Fruit fly (Drosophila melanogaster) whole organism, prepupa: Measurements from ENCODE around the gene Snmp1.
A peak's percentile ranks its signal among the peaks of the same experiment; 100 is the strongest.

Experiments
- Blimp-1 ChIP-seq: fragments of 200-800 bp; sonication (Bioruptor generic); optimal IDR thresholded peaks from 3 replicates; lab custom pipeline; 2017; ENCODE audit warnings: missing biosample characterization, missing genetic modification characterization, mild to moderate bottlenecking, moderate library complexity, missing genetic modification reagents
- CG10631 ChIP-seq: fragments of 200-800 bp; sonication (Bioruptor generic); optimal IDR thresholded peaks from 2 replicates; lab custom pipeline; 2016; ENCODE audit warnings: missing biosample characterization, missing genetic modification characterization
- CG10669 ChIP-seq: fragments of 200-800 bp; sonication (Bioruptor generic); optimal IDR thresholded peaks from 3 replicates; lab custom pipeline; 2018; ENCODE audit warnings: missing biosample characterization, mild to moderate bottlenecking, missing genetic modification characterization, moderate library complexity
- CG11902 ChIP-seq: fragments of 200-800 bp; sonication (Bioruptor generic); optimal IDR thresholded peaks from 3 replicates; lab custom pipeline; 2016; ENCODE audit warnings: missing biosample characterization, missing genetic modification characterization
- CG3032 ChIP-seq: fragments of 200-800 bp; optimal IDR thresholded peaks from 2 replicates; lab custom pipeline; 2019; ENCODE audit warnings: missing biosample characterization, mild to moderate bottlenecking, missing genetic modification characterization, moderate library complexity
- CG31627 ChIP-seq: fragments of 200-800 bp; sonication (Bioruptor generic); optimal IDR thresholded peaks from 3 replicates; lab custom pipeline; 2016; ENCODE audit warnings: missing biosample characterization, missing genetic modification characterization
- CG32006 ChIP-seq: fragments of 200-800 bp; sonication (Bioruptor generic); optimal IDR thresholded peaks from 3 replicates; lab custom pipeline; 2017; ENCODE audit warnings: missing biosample characterization, mild to moderate bottlenecking, missing genetic modification characterization
- CG34406 ChIP-seq: fragments of 200-800 bp; sonication (Bioruptor generic); optimal IDR thresholded peaks from 3 replicates; lab custom pipeline; 2016; ENCODE audit warnings: missing biosample characterization, missing genetic modification characterization
- CG3919 ChIP-seq: fragments of 200-800 bp; sonication (Bioruptor generic); optimal IDR thresholded peaks from 3 replicates; lab custom pipeline; 2016; ENCODE audit warnings: missing biosample characterization, missing genetic modification characterization
- CG4318 ChIP-seq: fragments of 200-800 bp; sonication (Bioruptor generic); optimal IDR thresholded peaks from 3 replicates; lab custom pipeline; 2017; ENCODE audit warnings: missing biosample characterization, mild to moderate bottlenecking, missing genetic modification characterization
- CG6163 ChIP-seq: fragments of 200-800 bp; sonication (Bioruptor generic); IDR thresholded peaks from 3 replicates; pipeline ENCODE4 v1.3.6; 2022; ENCODE audit warnings: missing biosample characterization, missing genetic modification characterization
- CG6808 ChIP-seq: fragments of 200-800 bp; sonication (Bioruptor generic); optimal IDR thresholded peaks from 3 replicates; lab custom pipeline; 2017; ENCODE audit warnings: missing biosample characterization, missing genetic modification characterization, mild to moderate bottlenecking, moderate library complexity, missing genetic modification reagents
- CG6854 ChIP-seq: fragments of 200-800 bp; sonication (Bioruptor generic); optimal IDR thresholded peaks from 2 replicates; lab custom pipeline; 2017; ENCODE audit warnings: missing biosample characterization, mild to moderate bottlenecking, missing genetic modification characterization
- CG7368 ChIP-seq: fragments of 200-800 bp; sonication (Bioruptor generic); optimal IDR thresholded peaks from 3 replicates; lab custom pipeline; 2016; ENCODE audit warnings: missing biosample characterization, missing genetic modification characterization
- CG8319 ChIP-seq: fragments of 200-800 bp; sonication (Bioruptor generic); optimal IDR thresholded peaks from 3 replicates; lab custom pipeline; 2016; ENCODE audit warnings: missing biosample characterization, missing genetic modification characterization
- CG9139 ChIP-seq: fragments of 200-800 bp; sonication (Bioruptor generic); optimal IDR thresholded peaks from 3 replicates; lab custom pipeline; 2017; ENCODE audit warnings: missing biosample characterization, mild to moderate bottlenecking, missing genetic modification characterization
- Eip75B ChIP-seq: fragments of 200-800 bp; sonication (Bioruptor generic); optimal IDR thresholded peaks from 3 replicates; lab custom pipeline; 2016; ENCODE audit warnings: missing biosample characterization, missing genetic modification characterization
- Eip78C ChIP-seq: fragments of 200-800 bp; sonication (Bioruptor generic); peaks from one replicate; lab custom pipeline; 2016; ENCODE audit warnings: missing biosample characterization, missing genetic modification characterization
- Eip93F ChIP-seq: fragments of 200-800 bp; sonication (Bioruptor generic); optimal IDR thresholded peaks from 2 replicates; lab custom pipeline; 2016; ENCODE audit warnings: missing biosample characterization, mild to moderate bottlenecking, missing genetic modification characterization
- Ets21C ChIP-seq: fragments of 200-800 bp; sonication (Bioruptor generic); optimal IDR thresholded peaks from 3 replicates; lab custom pipeline; 2016; ENCODE audit warnings: missing biosample characterization, missing genetic modification characterization
- Ets96B ChIP-seq: fragments of 200-800 bp; optimal IDR thresholded peaks from 2 replicates; lab custom pipeline; 2019; ENCODE audit warnings: missing biosample characterization, mild to moderate bottlenecking, missing genetic modification characterization, moderate library complexity
- Gug ChIP-seq: fragments of 200-800 bp; sonication (Bioruptor generic); IDR thresholded peaks from 2 replicates; pipeline ENCODE4 v1.3.6; 2022; ENCODE audit warnings: missing biosample characterization, missing genetic modification characterization
- Hr38 ChIP-seq: sonication (Bioruptor generic); optimal IDR thresholded peaks from 2 replicates; lab custom pipeline; 2016; ENCODE audit warnings: missing biosample characterization, missing genetic modification characterization
- Hr39 ChIP-seq: fragments of 200-800 bp; sonication (Bioruptor generic); optimal IDR thresholded peaks from 2 replicates; lab custom pipeline; 2016; ENCODE audit warnings: missing biosample characterization, missing genetic modification characterization
- Hr4 ChIP-seq: fragments of 200-800 bp; sonication (Bioruptor generic); optimal IDR thresholded peaks from 3 replicates; lab custom pipeline; 2016; ENCODE audit warnings: missing biosample characterization, missing genetic modification characterization
- Lpt ChIP-seq: fragments of 200-800 bp; sonication (Bioruptor generic); optimal IDR thresholded peaks from 3 replicates; lab custom pipeline; 2016; ENCODE audit warnings: missing biosample characterization, missing genetic modification characterization
- Met ChIP-seq: fragments of 200-800 bp; sonication (Bioruptor generic); optimal IDR thresholded peaks from 3 replicates; lab custom pipeline; 2016; ENCODE audit warnings: missing biosample characterization, missing genetic modification characterization
- OdsH ChIP-seq: fragments of 200-800 bp; sonication (Bioruptor generic); optimal IDR thresholded peaks from 3 replicates; lab custom pipeline; 2016; ENCODE audit warnings: missing biosample characterization, missing genetic modification characterization
- Smox ChIP-seq: fragments of 200-800 bp; sonication (Bioruptor generic); optimal IDR thresholded peaks from 3 replicates; lab custom pipeline; 2016; ENCODE audit warnings: missing biosample characterization, missing genetic modification characterization
- Sox102F ChIP-seq: fragments of 200-800 bp; sonication (Bioruptor generic); optimal IDR thresholded peaks from 2 replicates; lab custom pipeline; 2016; ENCODE audit warnings: missing biosample characterization, mild to moderate bottlenecking, missing genetic modification characterization
- Sox14 ChIP-seq: fragments of 200-800 bp; sonication (Bioruptor generic); optimal IDR thresholded peaks from 3 replicates; lab custom pipeline; 2016; ENCODE audit warnings: missing biosample characterization, missing genetic modification characterization
- Sox15 ChIP-seq: fragments of 200-800 bp; sonication (Bioruptor generic); optimal IDR thresholded peaks from 3 replicates; lab custom pipeline; 2016; ENCODE audit warnings: missing biosample characterization, missing genetic modification characterization
- achi ChIP-seq: fragments of 200-800 bp; sonication (Bioruptor generic); optimal IDR thresholded peaks from 3 replicates; lab custom pipeline; 2016; ENCODE audit warnings: missing biosample characterization, missing genetic modification characterization
- acj6 ChIP-seq: fragments of 200-800 bp; sonication (Bioruptor generic); optimal IDR thresholded peaks from 3 replicates; lab custom pipeline; 2016; ENCODE audit warnings: missing biosample characterization, missing genetic modification characterization
- dac ChIP-seq: fragments of 200-800 bp; sonication (Bioruptor generic); optimal IDR thresholded peaks from 2 replicates; lab custom pipeline; 2017; ENCODE audit warnings: missing biosample characterization, mild to moderate bottlenecking, missing genetic modification characterization
- dsx ChIP-seq: fragments of 200-800 bp; optimal IDR thresholded peaks from 3 replicates; lab custom pipeline; 2019; ENCODE audit warnings: missing biosample characterization, mild to moderate bottlenecking, missing genetic modification characterization, moderate library complexity; ENCODE audit not compliant: poor library complexity, severe bottlenecking
- eg ChIP-seq: fragments of 200-800 bp; sonication (Bioruptor generic); IDR thresholded peaks from 3 replicates; pipeline ENCODE4 v1.3.6; 2022; ENCODE audit warnings: missing biosample characterization, missing genetic modification characterization
- esn ChIP-seq: fragments of 200-800 bp; sonication (Bioruptor generic); optimal IDR thresholded peaks from 2 replicates; lab custom pipeline; 2016; ENCODE audit warnings: missing biosample characterization, mild to moderate bottlenecking, missing genetic modification characterization, moderate library complexity
- fkh ChIP-seq: fragments of 200-800 bp; sonication (Bioruptor generic); optimal IDR thresholded peaks from 3 replicates; lab custom pipeline; 2017; ENCODE audit warnings: missing biosample characterization, mild to moderate bottlenecking, missing genetic modification characterization, moderate library complexity
- lz ChIP-seq: fragments of 200-800 bp; sonication (Bioruptor generic); optimal IDR thresholded peaks from 3 replicates; lab custom pipeline; 2016; ENCODE audit warnings: missing biosample characterization, missing genetic modification characterization
- net ChIP-seq: fragments of 200-800 bp; sonication (Bioruptor generic); optimal IDR thresholded peaks from 3 replicates; lab custom pipeline; 2016; ENCODE audit warnings: missing biosample characterization, missing genetic modification characterization
- pdm3 ChIP-seq: fragments of 200-800 bp; sonication (Bioruptor generic); optimal IDR thresholded peaks from 3 replicates; lab custom pipeline; 2016; ENCODE audit warnings: missing biosample characterization, missing genetic modification characterization
- salr ChIP-seq, 2 experiments: fragments of 200-800 bp; sonication (Bioruptor generic); optimal IDR thresholded peaks; 3 replicates each; lab custom pipeline; 2016 to 2018; ENCODE audit warnings: missing biosample characterization in 2 of 2, missing genetic modification characterization in 2 of 2, mild to moderate bottlenecking in 1 of 2
- spab ChIP-seq: fragments of 200-800 bp; sonication (Bioruptor generic); optimal IDR thresholded peaks from 2 replicates; lab custom pipeline; 2017; ENCODE audit warnings: missing biosample characterization, mild to moderate bottlenecking, missing genetic modification characterization, missing genetic modification reagents
- ss ChIP-seq, 2 experiments: fragments of 200-800 bp; sonication (Bioruptor generic); optimal IDR thresholded peaks; 2 replicates in 1 of 2; 3 replicates in 1 of 2; lab custom pipeline; 2017 to 2018; ENCODE audit warnings: mild to moderate bottlenecking in 2 of 2, missing biosample characterization in 2 of 2, missing genetic modification characterization in 2 of 2, moderate library complexity in 1 of 2
- svp ChIP-seq: fragments of 200-800 bp; sonication (Bioruptor generic); peaks from one replicate; lab custom pipeline; 2016; ENCODE audit warnings: missing biosample characterization, missing genetic modification characterization
- vri ChIP-seq: fragments of 200-800 bp; sonication (Bioruptor generic); optimal IDR thresholded peaks from 3 replicates; lab custom pipeline; 2016; ENCODE audit warnings: missing biosample characterization, mild to moderate bottlenecking, missing genetic modification characterization

Snmp1 gene

dm6 chr3R:21199953-21200368, 32.0 kb upstream of the Snmp1 start (continued):
- peak; percentile 76 for TF ChIP-seq achi
- no peak for TF ChIP-seq CG9139
- TF ChIP-seq CG6163 (GFP tag; lab: Robert Waterston, UW) = peak; percentile 40; the same call in 1 of the 3 replicates
- peak; percentile 93 for TF ChIP-seq svp (GFP tag; lab: Kevin White, UChicago)
- TF ChIP-seq CG6854 (GFP tag; lab: Kevin White, UChicago) = no peak
- peak; percentile 67 for TF ChIP-seq CG4318
- peak; percentile 25 for TF ChIP-seq Sox15 (GFP tag; lab: Kevin White, UChicago)
- peak; percentile 20 for TF ChIP-seq CG11902
- TF ChIP-seq CG6808 (GFP tag; lab: Kevin White, UChicago) = peak; percentile 8
- peak; percentile 39 for TF ChIP-seq dac
- peak; percentile 60 for TF ChIP-seq lz (GFP tag; lab: Kevin White, UChicago)
- TF ChIP-seq CG34406 (GFP tag; lab: Kevin White, UChicago) = peak; percentile 26
- TF ChIP-seq CG8319 (GFP tag; lab: Kevin White, UChicago) = peak; percentile 23
- peak; percentile 58 for TF ChIP-seq Eip93F (GFP tag; lab: Kevin White, UChicago)
- peak; percentile 62 for TF ChIP-seq CG31627 (GFP tag; lab: Kevin White, UChicago)
- TF ChIP-seq net (GFP tag; lab: Kevin White, UChicago) = peak; percentile 83
- peak; percentile 78 for TF ChIP-seq OdsH (GFP tag; lab: Kevin White, UChicago)
- peak; percentile 85 for TF ChIP-seq Hr4 (GFP tag; lab: Kevin White, UChicago)
- TF ChIP-seq Eip78C = peak; percentile 88
- peak; percentile 55 for TF ChIP-seq CG3919 (GFP tag; lab: Kevin White, UChicago)
- TF ChIP-seq vri = no peak
- TF ChIP-seq Smox = peak; percentile 56
- peak; percentile 35 for TF ChIP-seq Lpt (GFP tag; lab: Kevin White, UChicago)
- peak; percentile 49 for TF ChIP-seq CG3032
- peak; percentile 31 for TF ChIP-seq CG10669 (GFP tag; lab: Kevin White, UChicago)
- no peak for TF ChIP-seq Hr38 (GFP tag; lab: Kevin White, UChicago)
- TF ChIP-seq ss (GFP tag; optimal IDR thresholded peaks at IDR 0.05; lab: Kevin White, UChicago) = peak; percentile 35 to 37
- peak; percentile 78 for TF ChIP-seq acj6 (GFP tag; lab: Kevin White, UChicago)
- TF ChIP-seq CG7368 (GFP tag; lab: Kevin White, UChicago) = peak; percentile 31
- TF ChIP-seq Sox102F = peak; percentile 42
- peak; percentile 62 for TF ChIP-seq Met (GFP tag; lab: Kevin White, UChicago)
- TF ChIP-seq CG32006 = peak; percentile 88
- peak; percentile 73 for TF ChIP-seq esn
- peak; percentile 59 for TF ChIP-seq Ets96B (tag; lab: Kevin White, UChicago)
- TF ChIP-seq CG10631 (GFP tag; lab: Kevin White, UChicago) = peak; percentile 77
- TF ChIP-seq Sox14 (GFP tag; lab: Kevin White, UChicago) = peak; percentile 62
- TF ChIP-seq Hr39 = peak; percentile 63
- peak; percentile 44 to 54 for TF ChIP-seq salr (GFP tag; optimal IDR thresholded peaks at IDR 0.05; lab: Kevin White, UChicago)
- peak; percentile 82 for TF ChIP-seq Eip75B (GFP tag; lab: Kevin White, UChicago)
- peak; percentile 67 for TF ChIP-seq Gug (GFP tag; lab: Robert Waterston, UW)
- TF ChIP-seq Ets21C (GFP tag; lab: Kevin White, UChicago) = no peak

dm6 chr3R:21199085-21199899, 31.3 kb upstream of the Snmp1 start:
- TF ChIP-seq CG7368 (GFP tag; lab: Kevin White, UChicago) (no peak), Lpt (GFP tag; lab: Kevin White, UChicago) (no peak), spab (GFP tag; lab: Kevin White, UChicago) (no peak), CG34406 (GFP tag; lab: Kevin White, UChicago) (no peak), svp (GFP tag; lab: Kevin White, UChicago) (peak; percentile 81), CG4318 (no peak), Blimp-1 (no peak), Eip75B (GFP tag; lab: Kevin White, UChicago) (no peak), dac (no peak), Eip78C (peak; percentile 55), CG6808 (GFP tag; lab: Kevin White, UChicago) (no peak), vri (peak; percentile 13), pdm3 (GFP tag; lab: Kevin White, UChicago) (no peak), lz (GFP tag; lab: Kevin White, UChicago) (no peak), fkh (GFP tag; lab: Kevin White, UChicago) (peak; percentile 67), CG11902 (no peak), CG10631 (GFP tag; lab: Kevin White, UChicago) (no peak), eg (GFP tag; lab: Robert Waterston, UW) (peak; percentile 48; the same call in 1 of the 3 replicates), CG6163 (GFP tag; lab: Robert Waterston, UW) (peak; percentile 37; the same call in 1 of the 3 replicates), Hr4 (GFP tag; lab: Kevin White, UChicago) (peak; percentile 1), dsx (no peak), salr (GFP tag; optimal IDR thresholded peaks at IDR 0.05; lab: Kevin White, UChicago) (no peak)
